Fruit fly (Drosophila melanogaster): ENCODE results near the gene Cul2.

Cul2 gene

dm6 chr2L:21658529-21659009 is at the start of gene Cul2:
Gene Cul2 (plus strand): TSS chr2L:21658735.
- no peak for TF ChIP-seq CG17801 (GFP tag; optimal IDR thresholded peaks at IDR 0.05; ENCODE audit: partially characterized antibody)

- TF ChIP-seq CG17801 (GFP tag; optimal IDR thresholded peaks at IDR 0.05; ENCODE audit: partially characterized antibody), result no peak
These were observed 40.6 kb upstream of the Cul2 start for dm6 chr2L:21617949-21618348.

- TF ChIP-seq CG17801 (GFP tag; optimal IDR thresholded peaks at IDR 0.05; ENCODE audit: partially characterized antibody), result no peak
These were observed 39.6 kb upstream of the Cul2 start for dm6 chr2L:21618738-21619431.

- TF ChIP-seq CG17801 (GFP tag; optimal IDR thresholded peaks at IDR 0.05; ENCODE audit: partially characterized antibody), result no peak
These were observed 38.0 kb upstream of the Cul2 start for dm6 chr2L:21620527-21620926.

- TF ChIP-seq CG17801 (GFP tag; optimal IDR thresholded peaks at IDR 0.05; ENCODE audit: partially characterized antibody), result no peak
These were observed 36.4 kb upstream of the Cul2 start for dm6 chr2L:21622062-21622589.

dm6 chr2L:21622709-21623684 is 35.5 kb upstream of the Cul2 start:
- no peak for TF ChIP-seq CG17801 (GFP tag; optimal IDR thresholded peaks at IDR 0.05; ENCODE audit: partially characterized antibody)

dm6 chr2L:21623685-21624471 is 34.7 kb upstream of the Cul2 start, which contains the start of gene CG2201:
Gene CG2201 (minus strand): TSS chr2L:21624080.
- TF ChIP-seq CG17801 (GFP tag; optimal IDR thresholded peaks at IDR 0.05; ENCODE audit: partially characterized antibody), result no peak

dm6 chr2L:21624472-21624787 is 34.1 kb upstream of the Cul2 start:
- TF ChIP-seq CG17801 (GFP tag; optimal IDR thresholded peaks at IDR 0.05; ENCODE audit: partially characterized antibody), result no peak

- no peak for TF ChIP-seq CG17801 (GFP tag; optimal IDR thresholded peaks at IDR 0.05; ENCODE audit: partially characterized antibody)
These were observed 30.6 kb upstream of the Cul2 start for dm6 chr2L:21627957-21628356.

- TF ChIP-seq CG17801 (GFP tag; optimal IDR thresholded peaks at IDR 0.05; ENCODE audit: partially characterized antibody), result no peak
These were observed 30.0 kb upstream of the Cul2 start for dm6 chr2L:21628533-21628932.

dm6 chr2L:21629149-21629813 is 29.3 kb upstream of the Cul2 start:
- TF ChIP-seq CG17801 (GFP tag; optimal IDR thresholded peaks at IDR 0.05; ENCODE audit: partially characterized antibody), result no peak

- peak; percentile 58 for TF ChIP-seq CG17801 (GFP tag; optimal IDR thresholded peaks at IDR 0.05; ENCODE audit: partially characterized antibody)
These were observed 28.5 kb upstream of the Cul2 start, which contains the start of gene Df31 for dm6 chr2L:21629814-21630562. Gene Df31 (minus strand): TSS chr2L:21629932.

- no peak for TF ChIP-seq CG17801 (GFP tag; optimal IDR thresholded peaks at IDR 0.05; ENCODE audit: partially characterized antibody)
These were observed 28.0 kb upstream of the Cul2 start for dm6 chr2L:21630563-21630817.

dm6 chr2L:21632032-21632587 is 26.4 kb upstream of the Cul2 start, which contains the start of gene Ac3:
Gene Ac3 (plus strand): TSS chr2L:21632587.
- TF ChIP-seq CG17801 (GFP tag; optimal IDR thresholded peaks at IDR 0.05; ENCODE audit: partially characterized antibody), result no peak
